Fruit fly (Drosophila melanogaster) whole organism, embryonic: ENCODE data around the gene CG17752.
A peak's percentile ranks its signal among the peaks of the same experiment; 100 is the strongest.

Experiments
- ATbp ChIP-seq: fragments of 200-800 bp; sonication (Bioruptor generic); optimal IDR thresholded peaks from 2 replicates; lab custom pipeline; 2017; ENCODE audit warnings: missing biosample characterization, mild to moderate bottlenecking, missing genetic modification characterization, missing genetic modification reagents
- Bteb2 ChIP-seq: fragments of 200-800 bp; sonication (Bioruptor generic); optimal IDR thresholded peaks from 2 replicates; lab custom pipeline; 2016; ENCODE audit warnings: missing biosample characterization, missing genetic modification characterization
- CG10543 ChIP-seq: fragments of 200-800 bp; sonication (Bioruptor generic); optimal IDR thresholded peaks from 3 replicates; lab custom pipeline; 2017; ENCODE audit warnings: missing biosample characterization, mild to moderate bottlenecking, missing genetic modification characterization, moderate library complexity
- CG12236 ChIP-seq: fragments of 200-800 bp; sonication (Bioruptor generic); optimal IDR thresholded peaks from 2 replicates; lab custom pipeline; 2016; ENCODE audit warnings: missing biosample characterization, missing genetic modification characterization
- CG13296 ChIP-seq: fragments of 200-800 bp; sonication (Bioruptor generic); optimal IDR thresholded peaks from 3 replicates; lab custom pipeline; 2018; ENCODE audit warnings: missing biosample characterization, mild to moderate bottlenecking, missing genetic modification characterization
- CG14860 ChIP-seq: fragments of 200-800 bp; sonication (Bioruptor generic); IDR thresholded peaks from 3 replicates; pipeline ENCODE4 v1.3.6; 2022; ENCODE audit warnings: missing biosample characterization, missing genetic modification characterization; ENCODE audit not compliant: partially characterized antibody
- CG17186 ChIP-seq: fragments of 200-800 bp; sonication (Bioruptor generic); optimal IDR thresholded peaks from 3 replicates; lab custom pipeline; 2017; ENCODE audit warnings: missing biosample characterization, missing genetic modification reagents, missing genetic modification characterization
- CG1792 ChIP-seq: fragments of 200-800 bp; sonication (Bioruptor generic); optimal IDR thresholded peaks from 2 replicates; lab custom pipeline; 2016; ENCODE audit warnings: missing biosample characterization, missing genetic modification characterization
- CG18599 ChIP-seq: fragments of 200-800 bp; sonication (Bioruptor generic); optimal IDR thresholded peaks from 3 replicates; lab custom pipeline; 2017; ENCODE audit warnings: missing biosample characterization, missing genetic modification characterization, mild to moderate bottlenecking, moderate library complexity, missing genetic modification reagents
- CG2199 ChIP-seq: fragments of 200-800 bp; sonication (Bioruptor generic); IDR thresholded peaks from 3 replicates; pipeline ENCODE4 v1.3.6; 2022; ENCODE audit warnings: missing biosample characterization, missing genetic modification characterization
- CG34376 ChIP-seq: fragments of 200-800 bp; sonication (Bioruptor generic); optimal IDR thresholded peaks from 2 replicates; lab custom pipeline; 2018; ENCODE audit warnings: missing biosample characterization, mild to moderate bottlenecking, missing genetic modification characterization
- CG34422 ChIP-seq: fragments of 200-800 bp; sonication (Bioruptor generic); IDR thresholded peaks from 3 replicates; pipeline ENCODE4 v1.3.6; 2022; ENCODE audit warnings: missing biosample characterization, missing genetic modification characterization
- CG42726 ChIP-seq: fragments of 200-800 bp; sonication (Bioruptor generic); IDR thresholded peaks from 2 replicates; pipeline ENCODE4 v1.3.6; 2022; ENCODE audit warnings: missing biosample characterization, missing genetic modification characterization; ENCODE audit not compliant: partially characterized antibody
- CG4282 ChIP-seq: fragments of 200-800 bp; sonication (Bioruptor generic); optimal IDR thresholded peaks from 2 replicates; lab custom pipeline; 2016; ENCODE audit warnings: missing biosample characterization, missing genetic modification characterization
- CG4617 ChIP-seq: fragments of 200-800 bp; sonication (Bioruptor generic); optimal IDR thresholded peaks from 3 replicates; lab custom pipeline; 2016; ENCODE audit warnings: missing biosample characterization, missing genetic modification characterization, borderline replicate concordance
- CG5180 ChIP-seq: fragments of 200-800 bp; sonication (Bioruptor generic); optimal IDR thresholded peaks from 3 replicates; lab custom pipeline; 2017; ENCODE audit warnings: missing biosample characterization, missing genetic modification characterization, mild to moderate bottlenecking, moderate library complexity, missing genetic modification reagents
- CG5245 ChIP-seq: fragments of 200-800 bp; sonication (Bioruptor generic); optimal IDR thresholded peaks from 3 replicates; lab custom pipeline; 2016; ENCODE audit warnings: missing biosample characterization, missing genetic modification characterization
- CG7745 ChIP-seq: fragments of 200-800 bp; sonication (Bioruptor generic); optimal IDR thresholded peaks from 2 replicates; lab custom pipeline; 2018; ENCODE audit warnings: missing biosample characterization, mild to moderate bottlenecking, missing genetic modification characterization, moderate library complexity
- CHES-1-like ChIP-seq: fragments of 200-800 bp; sonication (Bioruptor generic); optimal IDR thresholded peaks from 2 replicates; lab custom pipeline; 2016; ENCODE audit warnings: missing biosample characterization, missing genetic modification characterization
- Fer1 ChIP-seq: fragments of 200-800 bp; sonication (Bioruptor generic); optimal IDR thresholded peaks from 2 replicates; lab custom pipeline; 2017; ENCODE audit warnings: missing biosample characterization, mild to moderate bottlenecking, missing genetic modification characterization
- GATAe ChIP-seq: fragments of 200-800 bp; sonication (Bioruptor generic); conservative IDR thresholded peaks from 2 replicates; pipeline ENCODE4 v1.3.6; 2022; ENCODE audit warnings: missing biosample characterization, missing genetic modification characterization
- HLH54F ChIP-seq: fragments of 200-800 bp; sonication (Bioruptor generic); optimal IDR thresholded peaks from 3 replicates; lab custom pipeline; 2016; ENCODE audit warnings: missing biosample characterization, missing genetic modification characterization
- Jarid2 ChIP-seq: fragments of 200-800 bp; sonication (Bioruptor generic); optimal IDR thresholded peaks from 3 replicates; lab custom pipeline; 2017; ENCODE audit warnings: mild to moderate bottlenecking, missing biosample characterization, missing genetic modification reagents, missing genetic modification characterization
- Lpt ChIP-seq: fragments of >200 bp; optimal IDR thresholded peaks from 2 replicates; lab custom pipeline; 2018; ENCODE audit warnings: missing biosample characterization, missing genetic modification characterization
- MBD-R2 ChIP-seq: fragments of 200-800 bp; sonication (Bioruptor generic); IDR thresholded peaks from 2 replicates; pipeline ENCODE4 v1.3.6; 2022; ENCODE audit warnings: missing biosample characterization, missing genetic modification characterization
- Max ChIP-seq: fragments of 200-800 bp; sonication (Bioruptor generic); optimal IDR thresholded peaks from 2 replicates; lab custom pipeline; 2016; ENCODE audit warnings: missing biosample characterization, mild to moderate bottlenecking, missing genetic modification characterization
- Med ChIP-seq: fragments of 200-800 bp; sonication (Bioruptor generic); peaks from one replicate; lab custom pipeline; 2016; ENCODE audit warnings: missing biosample characterization, missing genetic modification characterization, mild to moderate bottlenecking, inconsistent platforms, moderate library complexity
- Mrtf ChIP-seq: fragments of 200-800 bp; sonication (Bioruptor generic); IDR thresholded peaks from 3 replicates; pipeline ENCODE4 v1.3.6; 2022; ENCODE audit warnings: missing biosample characterization, missing genetic modification characterization
- YL-1 ChIP-seq: fragments of 200-800 bp; sonication (Bioruptor generic); optimal IDR thresholded peaks from 3 replicates; lab custom pipeline; 2017; ENCODE audit warnings: missing biosample characterization, mild to moderate bottlenecking, missing genetic modification characterization
- ato ChIP-seq: fragments of 200-800 bp; sonication (Bioruptor generic); IDR thresholded peaks from 2 replicates; pipeline ENCODE4 v1.3.6; 2022; ENCODE audit warnings: missing biosample characterization, missing genetic modification characterization; ENCODE audit not compliant: partially characterized antibody
- chinmo ChIP-seq: fragments of 200-800 bp; sonication (Bioruptor generic); IDR thresholded peaks from 4 replicates; pipeline ENCODE4 v1.3.6; 2022; ENCODE audit warnings: missing biosample characterization, missing genetic modification characterization; ENCODE audit not compliant: partially characterized antibody
- corto ChIP-seq: fragments of 200-800 bp; sonication (Bioruptor generic); optimal IDR thresholded peaks from 2 replicates; lab custom pipeline; 2016; ENCODE audit warnings: missing biosample characterization, mild to moderate bottlenecking, missing genetic modification characterization, moderate library complexity
- crp ChIP-seq, 2 experiments: fragments of 200-800 bp; sonication (Bioruptor generic); optimal IDR thresholded peaks; 2 replicates in 1 of 2; 3 replicates in 1 of 2; lab custom pipeline; 2017; ENCODE audit warnings: missing biosample characterization in 2 of 2, missing genetic modification characterization in 2 of 2, mild to moderate bottlenecking in 1 of 2, moderate library complexity in 1 of 2
- cwo ChIP-seq: fragments of 200-800 bp; sonication (Bioruptor generic); optimal IDR thresholded peaks from 3 replicates; lab custom pipeline; 2017; ENCODE audit warnings: missing biosample characterization, missing genetic modification characterization, mild to moderate bottlenecking, moderate library complexity, missing genetic modification reagents
- exex ChIP-seq: fragments of 200-800 bp; sonication (Bioruptor generic); optimal IDR thresholded peaks from 4 replicates; lab custom pipeline; 2018; ENCODE audit warnings: missing biosample characterization, mild to moderate bottlenecking, missing genetic modification characterization, moderate library complexity
- ftz-f1 ChIP-seq: fragments of 200-800 bp; sonication (Bioruptor generic); optimal IDR thresholded peaks from 2 replicates; lab custom pipeline; 2016; ENCODE audit warnings: missing biosample characterization, missing genetic modification characterization
- gfzf ChIP-seq: fragments of 200-800 bp; sonication (Bioruptor generic); optimal IDR thresholded peaks from 2 replicates; lab custom pipeline; 2016; ENCODE audit warnings: missing biosample characterization, mild to moderate bottlenecking, missing genetic modification characterization, moderate library complexity
- grn ChIP-seq: fragments of 200-800 bp; sonication (Bioruptor generic); optimal IDR thresholded peaks from 3 replicates; lab custom pipeline; 2017; ENCODE audit warnings: missing biosample characterization, missing genetic modification characterization
- hth ChIP-seq: fragments of >200 bp; optimal IDR thresholded peaks from 2 replicates; lab custom pipeline; 2017; ENCODE audit warnings: inconsistent platforms
- inv ChIP-seq: fragments of 200-800 bp; sonication (Bioruptor generic); IDR thresholded peaks from 2 replicates; pipeline ENCODE4 v1.3.6; 2022; ENCODE audit warnings: missing biosample characterization, missing genetic modification characterization; ENCODE audit not compliant: partially characterized antibody
- klu ChIP-seq: fragments of 200-800 bp; sonication (Bioruptor generic); IDR thresholded peaks from 2 replicates; pipeline ENCODE4 v1.3.6; 2022; ENCODE audit warnings: missing biosample characterization, missing genetic modification characterization
- lab ChIP-seq: fragments of 200-800 bp; sonication (Bioruptor generic); optimal IDR thresholded peaks from 3 replicates; lab custom pipeline; 2017; ENCODE audit warnings: missing biosample characterization, missing genetic modification characterization, mild to moderate bottlenecking, moderate library complexity, missing genetic modification reagents
- mam ChIP-seq: fragments of 200-800 bp; sonication (Bioruptor generic); optimal IDR thresholded peaks from 3 replicates; lab custom pipeline; 2016; ENCODE audit warnings: missing biosample characterization, missing genetic modification characterization
- schlank ChIP-seq: fragments of 200-800 bp; sonication (Bioruptor generic); optimal IDR thresholded peaks from 2 replicates; lab custom pipeline; 2018; ENCODE audit warnings: missing biosample characterization, mild to moderate bottlenecking, missing genetic modification characterization
- sug ChIP-seq: fragments of 200-800 bp; optimal IDR thresholded peaks from 2 replicates; lab custom pipeline; 2019; ENCODE audit warnings: missing biosample characterization, mild to moderate bottlenecking, missing genetic modification characterization, moderate library complexity
- tll ChIP-seq, 2 experiments: fragments of 200-800 bp in 1 of 2; fragments of >200 bp in 1 of 2; sonication (Bioruptor generic) in 1 of 2; optimal IDR thresholded peaks; 2 replicates each; lab custom pipeline; 2017 to 2019; ENCODE audit warnings: missing biosample characterization in 2 of 2, missing genetic modification characterization in 2 of 2, mild to moderate bottlenecking in 1 of 2, moderate library complexity in 1 of 2
- tx ChIP-seq: fragments of 200-800 bp; sonication (Bioruptor generic); optimal IDR thresholded peaks from 2 replicates; lab custom pipeline; 2016; ENCODE audit warnings: missing biosample characterization, missing genetic modification characterization
- vvl ChIP-seq: fragments of 200-800 bp; sonication (Bioruptor generic); IDR thresholded peaks from 2 replicates; pipeline ENCODE4 v1.3.6; 2022; ENCODE audit warnings: missing biosample characterization, missing genetic modification characterization
- wek ChIP-seq: fragments of 200-800 bp; sonication (Bioruptor generic); optimal IDR thresholded peaks from 3 replicates; lab custom pipeline; 2018; ENCODE audit warnings: missing biosample characterization, mild to moderate bottlenecking, missing genetic modification characterization, moderate library complexity

CG17752 gene

dm6 chr3R:19619908-19620307, 9.9 kb downstream of the CG17752 start (continued):
- TF ChIP-seq cwo (GFP tag; lab: Kevin White, UChicago) (peak; percentile 88), ftz-f1 (peak; percentile 2), CG14860 (GFP tag; lab: Robert Waterston, UW) (no peak), exex (tag; lab: Kevin White, UChicago) (peak; percentile 61), GATAe (no peak), Med (GFP tag; lab: Kevin White, UChicago) (peak; percentile 80), CG4282 (no peak), lab (GFP tag; lab: Kevin White, UChicago) (peak; percentile 28), chinmo (GFP tag; lab: Robert Waterston, UW) (0 out of 4 replicates have a peak, but pooled peaks have one; percentile 71), sug (tag; lab: Kevin White, UChicago) (peak; percentile 52), CG10543 (GFP tag; lab: Kevin White, UChicago) (peak; percentile 16), CG34422 (GFP tag; lab: Robert Waterston, UW) (no peak), CG2199 (GFP tag; lab: Robert Waterston, UW) (0 out of 3 replicates have a peak, but pooled peaks have one; percentile 44), vvl (0 out of 2 replicates have a peak, but pooled peaks have one; percentile 10)

DNA sequence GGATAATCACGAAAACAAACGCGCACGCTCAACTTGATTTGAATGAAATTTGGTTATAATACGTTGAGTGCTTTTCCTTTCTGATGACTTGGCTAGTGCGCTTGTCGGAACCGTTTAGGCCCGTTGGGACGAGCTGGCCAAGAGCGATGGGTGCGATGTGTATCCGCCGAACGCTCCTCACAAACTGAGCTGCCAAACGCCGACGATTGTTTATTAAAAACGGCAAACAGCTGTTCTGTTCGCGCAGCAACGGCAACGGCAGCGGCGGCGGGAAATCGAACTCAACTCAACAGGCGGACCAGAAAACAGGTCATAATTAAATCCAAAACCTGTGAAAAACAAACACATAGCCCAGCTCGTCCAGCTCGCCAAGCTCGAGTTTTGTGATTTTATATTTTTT, 10.9 kb downstream of the CG17752 start:
- TF ChIP-seq Lpt (GFP tag; lab: Kevin White, UChicago) (no peak), MBD-R2 (GFP tag; lab: Robert Waterston, UW) (0 out of 2 replicates have a peak, but pooled peaks have one; percentile 12), crp (GFP tag; optimal IDR thresholded peaks at IDR 0.05; lab: Kevin White, UChicago) (peak in 1 of 2 experiments; percentile 69), Bteb2 (GFP tag; lab: Kevin White, UChicago) (no peak), CG42726 (no peak), ato (GFP tag; lab: Robert Waterston, UW) (no peak), wek (GFP tag; lab: Kevin White, UChicago) (no peak), ATbp (GFP tag; lab: Kevin White, UChicago) (no peak), inv (no peak), grn (no peak), Max (no peak), CG4617 (GFP tag; lab: Kevin White, UChicago) (no peak), YL-1 (no peak), CG5245 (no peak), tll (GFP tag; optimal IDR thresholded peaks at IDR 0.05; lab: Kevin White, UChicago) (no peak), Fer1 (GFP tag; lab: Kevin White, UChicago) (peak; percentile 32), CG12236 (GFP tag; lab: Kevin White, UChicago) (no peak), Mrtf (GFP tag; lab: Robert Waterston, UW) (no peak), GATAe (no peak), CG13296 (peak; percentile 28), corto (GFP tag; lab: Kevin White, UChicago) (no peak), CG17186 (GFP tag; lab: Kevin White, UChicago) (no peak), gfzf (no peak), Jarid2 (peak; percentile 73), CHES-1-like (GFP tag; lab: Kevin White, UChicago) (no peak), mam (GFP tag; lab: Kevin White, UChicago) (no peak), CG18599 (GFP tag; lab: Kevin White, UChicago) (peak; percentile 2), CG5180 (GFP tag; lab: Kevin White, UChicago) (peak; percentile 6), klu (no peak), CG34376 (GFP tag; lab: Kevin White, UChicago) (peak; percentile 48), CG1792 (GFP tag; lab: Kevin White, UChicago) (no peak), tx (no peak), CG7745 (no peak), schlank (peak; percentile 5), hth (lab: Kevin White, UChicago) (no peak), HLH54F (no peak)
